Fruit fly (Drosophila melanogaster) whole organism, embryonic: ENCODE measurements around the gene CG15422.

ENCODE experiments used
- Awh ChIP-seq: fragments of 200-800 bp; sonication (Bioruptor generic); IDR thresholded peaks from 2 replicates; pipeline ENCODE4, ENCODE4 v1.3.6; 2022; ENCODE audit warnings: missing biosample characterization, missing genetic modification characterization
- CG10462 ChIP-seq: fragments of 200-800 bp; sonication (Bioruptor generic); optimal IDR thresholded peaks from 2 replicates; lab custom pipeline; 2016; ENCODE audit warnings: missing biosample characterization, missing genetic modification characterization
- CG10543 ChIP-seq: fragments of 200-800 bp; sonication (Bioruptor generic); optimal IDR thresholded peaks from 3 replicates; lab custom pipeline; 2017; ENCODE audit warnings: missing biosample characterization, mild to moderate bottlenecking, missing genetic modification characterization, moderate library complexity
- CG11723 ChIP-seq: fragments of 200-800 bp; sonication (Bioruptor generic); optimal IDR thresholded peaks from 2 replicates; lab custom pipeline; 2017; ENCODE audit warnings: missing biosample characterization, mild to moderate bottlenecking, missing genetic modification characterization
- CG13894 ChIP-seq: fragments of 200-800 bp; sonication (Bioruptor generic); optimal IDR thresholded peaks from 3 replicates; lab custom pipeline; 2018; ENCODE audit warnings: missing biosample characterization, mild to moderate bottlenecking, missing genetic modification characterization, moderate library complexity
- CG15011 ChIP-seq: fragments of 200-800 bp; sonication (Bioruptor generic); optimal IDR thresholded peaks from 3 replicates; lab custom pipeline; 2018; ENCODE audit warnings: missing biosample characterization, mild to moderate bottlenecking, missing genetic modification characterization
- CG17359 ChIP-seq: fragments of 200-800 bp; sonication (Bioruptor generic); optimal IDR thresholded peaks from 3 replicates; lab custom pipeline; 2018; ENCODE audit warnings: missing biosample characterization, mild to moderate bottlenecking, missing genetic modification characterization, moderate library complexity
- CG17612 ChIP-seq: fragments of 200-800 bp; sonication (Bioruptor generic); IDR thresholded peaks from 2 replicates; pipeline ENCODE4 v1.3.6; 2022; ENCODE audit warnings: missing biosample characterization, missing genetic modification characterization
- CG18599 ChIP-seq: fragments of 200-800 bp; sonication (Bioruptor generic); optimal IDR thresholded peaks from 3 replicates; lab custom pipeline; 2017; ENCODE audit warnings: missing biosample characterization, missing genetic modification characterization, mild to moderate bottlenecking, moderate library complexity, missing genetic modification reagents
- CG2199 ChIP-seq: fragments of 200-800 bp; sonication (Bioruptor generic); IDR thresholded peaks from 3 replicates; pipeline ENCODE4 v1.3.6; 2022; ENCODE audit warnings: missing biosample characterization, missing genetic modification characterization
- CG2202 ChIP-seq: fragments of 200-800 bp; sonication (Bioruptor generic); optimal IDR thresholded peaks from 2 replicates; lab custom pipeline; 2018; ENCODE audit warnings: missing biosample characterization, mild to moderate bottlenecking, missing genetic modification characterization
- CG2875 ChIP-seq: fragments of 200-800 bp; sonication (Bioruptor generic); optimal IDR thresholded peaks from 2 replicates; lab custom pipeline; 2017; ENCODE audit warnings: missing biosample characterization, mild to moderate bottlenecking, missing genetic modification characterization, missing genetic modification reagents
- CG30403 ChIP-seq: fragments of 200-800 bp; sonication (Bioruptor generic); optimal IDR thresholded peaks from 3 replicates; lab custom pipeline; 2016; ENCODE audit warnings: missing biosample characterization, missing genetic modification characterization
- CG32532 ChIP-seq: fragments of 200-800 bp; sonication (Bioruptor generic); IDR thresholded peaks from 2 replicates; pipeline ENCODE4 v1.3.6; 2022; ENCODE audit warnings: missing biosample characterization, missing genetic modification characterization
- CG4617 ChIP-seq: fragments of 200-800 bp; sonication (Bioruptor generic); optimal IDR thresholded peaks from 3 replicates; lab custom pipeline; 2016; ENCODE audit warnings: missing biosample characterization, missing genetic modification characterization, borderline replicate concordance
- CG6254 ChIP-seq: fragments of 200-800 bp; sonication (Bioruptor generic); optimal IDR thresholded peaks from 3 replicates; lab custom pipeline; 2017; ENCODE audit warnings: mild to moderate bottlenecking, missing biosample characterization, missing genetic modification reagents, missing genetic modification characterization
- CG7357 ChIP-seq: fragments of 200-800 bp; sonication (Bioruptor generic); IDR thresholded peaks from 3 replicates; pipeline ENCODE4 v1.3.6; 2022; ENCODE audit warnings: missing biosample characterization, missing genetic modification characterization
- CG7745 ChIP-seq: fragments of 200-800 bp; sonication (Bioruptor generic); optimal IDR thresholded peaks from 2 replicates; lab custom pipeline; 2018; ENCODE audit warnings: missing biosample characterization, mild to moderate bottlenecking, missing genetic modification characterization, moderate library complexity
- CG9932 ChIP-seq: fragments of 200-800 bp; sonication (Bioruptor generic); IDR thresholded peaks from 2 replicates; pipeline ENCODE4 v1.3.6; 2022; ENCODE audit warnings: missing biosample characterization, missing genetic modification characterization
- Ets65A ChIP-seq: fragments of 200-800 bp; sonication (Bioruptor generic); peaks from one replicate; lab custom pipeline; 2016; ENCODE audit warnings: missing biosample characterization, missing genetic modification characterization
- GATAe ChIP-seq: fragments of 200-800 bp; sonication (Bioruptor generic); conservative IDR thresholded peaks from 2 replicates; pipeline ENCODE4 v1.3.6; 2022; ENCODE audit warnings: missing biosample characterization, missing genetic modification characterization
- Hand ChIP-seq: fragments of 200-800 bp; sonication (Bioruptor generic); optimal IDR thresholded peaks from 2 replicates; lab custom pipeline; 2017; ENCODE audit warnings: mild to moderate bottlenecking, missing biosample characterization, missing genetic modification reagents, missing genetic modification characterization
- HmgZ ChIP-seq: fragments of 200-800 bp; sonication (Bioruptor generic); optimal IDR thresholded peaks from 2 replicates; lab custom pipeline; 2018; ENCODE audit warnings: missing biosample characterization, mild to moderate bottlenecking, missing genetic modification characterization
- Lpt ChIP-seq: fragments of >200 bp; optimal IDR thresholded peaks from 2 replicates; lab custom pipeline; 2018; ENCODE audit warnings: missing biosample characterization, missing genetic modification characterization
- Mad ChIP-seq: fragments of 200-800 bp; sonication (Bioruptor generic); optimal IDR thresholded peaks from 2 replicates; lab custom pipeline; 2016; ENCODE audit warnings: missing biosample characterization, missing genetic modification characterization
- amos ChIP-seq: fragments of 200-800 bp; sonication (Bioruptor generic); IDR thresholded peaks from 2 replicates; pipeline ENCODE4 v1.3.6; 2022; ENCODE audit warnings: missing biosample characterization, missing genetic modification characterization; ENCODE audit not compliant: partially characterized antibody
- ap ChIP-seq: fragments of 200-800 bp; sonication (Bioruptor generic); IDR thresholded peaks from 2 replicates; pipeline ENCODE4 v1.3.6; 2022; ENCODE audit warnings: missing biosample characterization, missing genetic modification characterization
- bowl ChIP-seq: fragments of 200-800 bp; sonication (Bioruptor generic); IDR thresholded peaks from 2 replicates; pipeline ENCODE4 v1.3.6; 2022; ENCODE audit warnings: missing biosample characterization, missing genetic modification characterization
- cg ChIP-seq: fragments of 200-800 bp; sonication (Bioruptor generic); optimal IDR thresholded peaks from 3 replicates; lab custom pipeline; 2019; ENCODE audit warnings: missing biosample characterization, mild to moderate bottlenecking, missing genetic modification characterization, moderate library complexity
- esg ChIP-seq: fragments of 200-800 bp; sonication (Bioruptor generic); conservative IDR thresholded peaks from 2 replicates; pipeline ENCODE4 v1.3.6; 2022; ENCODE audit warnings: missing biosample characterization, missing genetic modification characterization
- eyg ChIP-seq: fragments of 200-800 bp; sonication (Bioruptor generic); optimal IDR thresholded peaks from 3 replicates; lab custom pipeline; 2016; ENCODE audit warnings: missing biosample characterization, missing genetic modification characterization
- lab ChIP-seq: fragments of 200-800 bp; sonication (Bioruptor generic); optimal IDR thresholded peaks from 3 replicates; lab custom pipeline; 2017; ENCODE audit warnings: missing biosample characterization, missing genetic modification characterization, mild to moderate bottlenecking, moderate library complexity, missing genetic modification reagents
- nerfin-2 ChIP-seq: fragments of 200-800 bp; sonication (Bioruptor generic); IDR thresholded peaks from 2 replicates; pipeline ENCODE4 v1.3.6; 2022; ENCODE audit warnings: missing biosample characterization, missing genetic modification characterization; ENCODE audit not compliant: partially characterized antibody
- pb ChIP-seq: fragments of 200-800 bp; sonication (Bioruptor generic); optimal IDR thresholded peaks from 3 replicates; lab custom pipeline; 2016; ENCODE audit warnings: missing biosample characterization, missing genetic modification characterization
- prd ChIP-seq, 3 experiments: fragments of >200 bp in 2 of 3; fragments of 200-800 bp in 1 of 3; sonication (Bioruptor generic) in 1 of 3; optimal IDR thresholded peaks in 2 of 3; IDR thresholded peaks in 1 of 3; 2 replicates in 2 of 3; 3 replicates in 1 of 3; pipeline versions ENCODE4 v1.3.6 to Lab custom; 2017 to 2022; ENCODE audit warnings: missing biosample characterization in 1 of 3, missing genetic modification characterization in 1 of 3
- run ChIP-seq: fragments of 200-800 bp; sonication (Bioruptor generic); optimal IDR thresholded peaks from 3 replicates; lab custom pipeline; 2018; ENCODE audit warnings: missing biosample characterization, mild to moderate bottlenecking, missing genetic modification characterization
- tgo ChIP-seq: fragments of 200-800 bp; sonication (Bioruptor generic); IDR thresholded peaks from 3 replicates; pipeline ENCODE4 v1.3.6; 2022; ENCODE audit warnings: missing biosample characterization, missing genetic modification characterization
- ttk ChIP-seq: fragments of 200-800 bp; sonication (Bioruptor generic); IDR thresholded peaks from 2 replicates; pipeline ENCODE4 v2.1.2; 2022; ENCODE audit warnings: missing biosample characterization, missing genetic modification characterization
- twi ChIP-seq: fragments of 200-800 bp; optimal IDR thresholded peaks from 2 replicates; lab custom pipeline; 2019; ENCODE audit warnings: missing biosample characterization, mild to moderate bottlenecking, missing genetic modification characterization, moderate library complexity
- unc-4 ChIP-seq: fragments of 200-800 bp; sonication (Bioruptor generic); IDR thresholded peaks from 2 replicates; pipeline ENCODE4 v1.3.6; 2022; ENCODE audit warnings: missing biosample characterization, missing genetic modification characterization; ENCODE audit not compliant: partially characterized antibody
- zf30C ChIP-seq: fragments of 200-800 bp; sonication (Bioruptor generic); optimal IDR thresholded peaks from 3 replicates; lab custom pipeline; 2018; ENCODE audit warnings: missing biosample characterization, mild to moderate bottlenecking, missing genetic modification characterization

Gene CG15422

DNA sequence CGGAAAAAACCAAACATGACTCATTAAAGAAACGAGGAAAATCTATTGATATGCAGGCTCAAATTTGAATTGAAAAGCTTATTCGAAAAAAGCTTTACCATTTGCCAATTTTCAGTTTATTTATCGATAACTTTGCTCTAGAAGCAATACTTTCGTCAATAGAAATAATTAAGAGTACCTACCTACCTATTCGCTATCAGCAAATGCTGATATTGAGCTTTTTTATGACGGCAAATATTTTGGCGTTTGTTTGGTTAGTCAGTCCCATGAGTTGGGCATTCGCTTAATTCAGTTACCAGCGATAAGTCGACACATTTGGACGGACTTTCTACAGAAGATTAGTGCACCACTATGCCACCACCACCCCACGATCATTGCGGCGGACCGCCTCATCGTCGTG is 1.0 kb upstream of the CG15422 start, which contains the start of gene CG34176:
Gene CG34176, plus strand, starts transcription at position 301 of the 400 bp plus-strand sequence.
- TF ChIP-seq GATAe (GFP tag; lab: Robert Waterston, UW): 0 out of 2 replicates have a peak, but pooled peaks have one; percentile 13
- TF ChIP-seq run (tag; lab: Kevin White, UChicago): no peak
- 0 out of 2 replicates have a peak, but pooled peaks have one; percentile 16 for TF ChIP-seq Awh (GFP tag; lab: Robert Waterston, UW)

dm6 chr2L:4005741-4006140 is 957 bp downstream of the CG15422 start, which contains the start of gene CG15423:
TSS of gene CG15423 (plus strand) at chr2L:4006041.
- TF ChIP-seq lab (GFP tag; lab: Kevin White, UChicago) (peak; percentile 26), Lpt (GFP tag; lab: Kevin White, UChicago) (no peak)
- TF ChIP-seq, all 482 proteins: peak for 1

dm6 chr2L:4007390-4007789 is 2.6 kb downstream of the CG15422 start, which contains the start of gene CG43773:
TSS of gene CG43773 (plus strand) at chr2L:4007690.
- TF ChIP-seq esg (GFP tag; lab: Robert Waterston, UW): no peak
- no peak for TF ChIP-seq ap
- TF ChIP-seq CG7357 (GFP tag; lab: Robert Waterston, UW): 0 out of 3 replicates have a peak, but pooled peaks have one; percentile 7
- TF ChIP-seq Mad (GFP tag; lab: Kevin White, UChicago): no peak

dm6 chr2L:4008353-4008752 is 3.6 kb downstream of the CG15422 start, which contains the start of gene CG43774:
TSS of gene CG43774 (plus strand) at chr2L:4008653.
- TF ChIP-seq lab (GFP tag; lab: Kevin White, UChicago): peak; percentile 29
- no peak for TF ChIP-seq CG2199 (GFP tag; lab: Robert Waterston, UW)

DNA sequence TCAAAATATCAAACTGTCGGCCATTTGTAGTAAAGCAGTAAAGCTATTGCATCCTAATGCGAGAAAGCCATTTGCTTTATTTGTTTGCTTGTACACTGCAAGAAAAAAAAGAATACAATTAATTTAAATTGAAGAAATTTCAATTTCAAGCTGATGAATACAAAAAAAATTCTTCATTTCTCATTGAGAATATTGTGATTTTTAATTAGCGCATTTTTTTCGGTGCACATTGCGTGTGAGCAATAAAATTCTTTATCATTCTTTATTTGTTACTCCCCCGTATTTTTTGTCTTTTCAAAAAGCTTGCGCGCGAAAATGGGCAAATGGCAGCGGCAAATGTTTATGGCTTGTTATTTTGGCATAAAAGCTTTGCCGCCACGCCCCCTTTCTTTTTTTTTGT is 7.3 kb downstream of the CG15422 start:
- TF ChIP-seq CG18599: peak; percentile 20
- TF ChIP-seq CG9932 (GFP tag; lab: Robert Waterston, UW): peak; percentile 34; the same call in 1 of the 2 replicates
- 0 out of 2 replicates have a peak, but pooled peaks have one; percentile 8 for TF ChIP-seq ttk (GFP tag; lab: Robert Waterston, UW)
- TF ChIP-seq amos (GFP tag; lab: Robert Waterston, UW): no peak
- peak; percentile 36; the same call in 2 of the 3 replicates for TF ChIP-seq tgo (GFP tag; lab: Robert Waterston, UW)
- no peak for TF ChIP-seq HmgZ
- no peak for TF ChIP-seq prd (optimal IDR thresholded peaks at IDR 0.05; lab: Kevin White, UChicago)
- TF ChIP-seq prd (GFP tag; IDR thresholded peaks at IDR 0.05; lab: Robert Waterston, UW): no peak; the same call in 2 of the 3 replicates
- TF ChIP-seq CG13894 (tag; lab: Kevin White, UChicago): no peak
- no peak for TF ChIP-seq Ets65A (GFP tag; lab: Kevin White, UChicago)
- no peak for TF ChIP-seq nerfin-2
- TF ChIP-seq CG10462 (GFP tag; lab: Kevin White, UChicago): no peak
- no peak for TF ChIP-seq CG7745
- TF ChIP-seq CG6254 (GFP tag; lab: Kevin White, UChicago): no peak
- TF ChIP-seq CG17359: peak; percentile 18
- TF ChIP-seq unc-4: no peak
- TF ChIP-seq CG17612 (GFP tag; lab: Robert Waterston, UW): 0 out of 2 replicates have a peak, but pooled peaks have one; percentile 4
- TF ChIP-seq CG15011 (GFP tag; lab: Kevin White, UChicago): no peak
- no peak for TF ChIP-seq bowl
- TF ChIP-seq pb (GFP tag; lab: Kevin White, UChicago): no peak
- no peak for TF ChIP-seq eyg (GFP tag; lab: Kevin White, UChicago)
- no peak for TF ChIP-seq cg (GFP tag; lab: Kevin White, UChicago)
- no peak for TF ChIP-seq twi (tag; lab: Kevin White, UChicago)
- peak; percentile 21 for TF ChIP-seq CG30403 (GFP tag; lab: Kevin White, UChicago)
- no peak for TF ChIP-seq Hand (GFP tag; lab: Kevin White, UChicago)
- no peak for TF ChIP-seq CG2875 (GFP tag; lab: Kevin White, UChicago)
- no peak for TF ChIP-seq CG10543 (GFP tag; lab: Kevin White, UChicago)
- TF ChIP-seq CG32532 (GFP tag; lab: Robert Waterston, UW): no peak
- no peak for TF ChIP-seq CG2202 (tag; lab: Kevin White, UChicago)
- TF ChIP-seq CG4617: no peak
- no peak for TF ChIP-seq CG11723 (GFP tag; lab: Kevin White, UChicago)
- TF ChIP-seq zf30C (GFP tag; lab: Kevin White, UChicago): no peak
